Worm (Caenorhabditis elegans): Measurements from ENCODE around the gene F14D7.2.

ce11 chrV:14324502-14325467 is 31.3 kb upstream of the F14D7.2 start, which contains the start of the genes F47B8.4 and F47B8.18:
- TF ChIP-seq unc-62 (GFP tag; optimal IDR thresholded peaks at IDR 0.05): no peak
- TF ChIP-seq ceh-63 (GFP tag; optimal IDR thresholded peaks at IDR 0.05): no peak
- no peak for TF ChIP-seq nhr-28 (tag; optimal IDR thresholded peaks at IDR 0.05)
- no peak for TF ChIP-seq ztf-11 (tag; optimal IDR thresholded peaks at IDR 0.05)

Data from whole organism, L1 larva.